Fruit fly (Drosophila melanogaster): Measurements from ENCODE around the gene CG11563.
A peak's percentile ranks its signal among the peaks of the same experiment; 100 is the strongest.

Gene CG11563

dm6 chr3R:31725486-31726227, 11.2 kb upstream of the CG11563 start (continued):
- TF ChIP-seq Scr (GFP tag; IDR thresholded peaks at IDR 0.05; ENCODE audit: partially characterized antibody) = 0 out of 2 replicates have a peak, but pooled peaks have one; percentile 15
- TF ChIP-seq CG7357 (GFP tag; IDR thresholded peaks at IDR 0.05) = no peak
- TF ChIP-seq CG4360 (GFP tag; IDR thresholded peaks at IDR 0.05) = peak; percentile 59; the same call in 1 of the 2 replicates
- no peak for TF ChIP-seq CG15514 (GFP tag; optimal IDR thresholded peaks at IDR 0.05)
- TF ChIP-seq HHEX (GFP tag; optimal IDR thresholded peaks at IDR 0.05) = no peak
- TF ChIP-seq cad (GFP tag; optimal IDR thresholded peaks at IDR 0.05) = no peak
- TF ChIP-seq CG3407 (GFP tag; optimal IDR thresholded peaks at IDR 0.05) = no peak
- peak; percentile 14 for TF ChIP-seq Hey (tag; optimal IDR thresholded peaks at IDR 0.05)
- TF ChIP-seq psq (GFP tag; optimal IDR thresholded peaks at IDR 0.05) = no peak
- TF ChIP-seq CkIIα-i1 (GFP tag; IDR thresholded peaks at IDR 0.05) = no peak
- no peak for TF ChIP-seq zf30C (GFP tag; optimal IDR thresholded peaks at IDR 0.05)
- no peak for TF ChIP-seq CG4730 (GFP tag; IDR thresholded peaks at IDR 0.05)
- no peak for TF ChIP-seq CG10366 (GFP tag; IDR thresholded peaks at IDR 0.05)
- no peak for TF ChIP-seq schlank (tag; optimal IDR thresholded peaks at IDR 0.05)
- no peak for TF ChIP-seq Lim3 (GFP tag; IDR thresholded peaks at IDR 0.05)
- TF ChIP-seq Rx (GFP tag; IDR thresholded peaks at IDR 0.05) = no peak
- TF ChIP-seq CG10654 (GFP tag; optimal IDR thresholded peaks at IDR 0.05) = no peak
- no peak for TF ChIP-seq MTF-1 (GFP tag; optimal IDR thresholded peaks at IDR 0.05; ENCODE audit: borderline replicate concordance)
- no peak for TF ChIP-seq prd (optimal IDR thresholded peaks at IDR 0.05)
- TF ChIP-seq prd (GFP tag; IDR thresholded peaks at IDR 0.05) = 0 out of 3 replicates have a peak, but pooled peaks have one; percentile 11
- TF ChIP-seq NC2α (GFP tag; optimal IDR thresholded peaks at IDR 0.05) = no peak
- no peak for TF ChIP-seq phol (tag; optimal IDR thresholded peaks at IDR 0.05)
- TF ChIP-seq CG31365 (tag; optimal IDR thresholded peaks at IDR 0.05) = no peak
- TF ChIP-seq ash1 (GFP tag; optimal IDR thresholded peaks at IDR 0.05) = no peak
- TF ChIP-seq bcd (GFP tag; optimal IDR thresholded peaks at IDR 0.05) = no peak
- TF ChIP-seq CG2116 (GFP tag; optimal IDR thresholded peaks at IDR 0.05) = no peak
- peak; percentile 31; the same call in 1 of the 2 replicates for TF ChIP-seq CG32772 (GFP tag; IDR thresholded peaks at IDR 0.05)
- no peak for TF ChIP-seq org-1 (GFP tag; optimal IDR thresholded peaks at IDR 0.05)
- no peak for TF ChIP-seq CG14710 (tag; optimal IDR thresholded peaks at IDR 0.05)
- TF ChIP-seq B-H2 (GFP tag; optimal IDR thresholded peaks at IDR 0.05) = no peak
- no peak for TF ChIP-seq CG4282 (GFP tag; optimal IDR thresholded peaks at IDR 0.05)
- no peak for TF ChIP-seq CG18599 (GFP tag; optimal IDR thresholded peaks at IDR 0.05)
- TF ChIP-seq Rfx (GFP tag; IDR thresholded peaks at IDR 0.05) = no peak
- no peak for TF ChIP-seq caup (GFP tag; optimal IDR thresholded peaks at IDR 0.05; ENCODE audit: severe bottlenecking)
- TF ChIP-seq B-H1 (GFP tag; IDR thresholded peaks at IDR 0.05) = no peak
- no peak for TF ChIP-seq Sin3A (optimal IDR thresholded peaks at IDR 0.05)
- no peak for TF ChIP-seq H15 (GFP tag; IDR thresholded peaks at IDR 0.05)
- no peak for TF ChIP-seq tap (tag; optimal IDR thresholded peaks at IDR 0.05)
- no peak for TF ChIP-seq Dref (GFP tag; IDR thresholded peaks at IDR 0.05)
- no peak for TF ChIP-seq CG34224 (GFP tag; IDR thresholded peaks at IDR 0.05; ENCODE audit: partially characterized antibody)
- TF ChIP-seq ind (GFP tag; optimal IDR thresholded peaks at IDR 0.05) = no peak
- TF ChIP-seq chn (GFP tag; optimal IDR thresholded peaks at IDR 0.05) = peak; percentile 64
- TF ChIP-seq stc (GFP tag; IDR thresholded peaks at IDR 0.05) = no peak
- TF ChIP-seq disco-r (GFP tag; optimal IDR thresholded peaks at IDR 0.05) = no peak
- TF ChIP-seq NK7.1 (GFP tag; optimal IDR thresholded peaks at IDR 0.05) = no peak
- no peak for TF ChIP-seq CG31388 (GFP tag; optimal IDR thresholded peaks at IDR 0.05)
- TF ChIP-seq CG8944 (GFP tag; optimal IDR thresholded peaks at IDR 0.05) = no peak
- TF ChIP-seq Hmx (GFP tag; optimal IDR thresholded peaks at IDR 0.05) = no peak
- no peak for TF ChIP-seq Hr51 (GFP tag; optimal IDR thresholded peaks at IDR 0.05)
- TF ChIP-seq CG8089 (GFP tag; optimal IDR thresholded peaks at IDR 0.05) = no peak
- no peak for TF ChIP-seq CoRest (tag; optimal IDR thresholded peaks at IDR 0.05)
